Worm (Caenorhabditis elegans) whole organism, L3 larva: ENCODE data around the gene T26E4.18.

ENCODE experiments used
- ZK546.5 ChIP-seq: sonication (generic microtip); optimal IDR thresholded peaks from 2 replicates; lab custom pipeline; 2017; ENCODE audit warnings: missing biosample characterization, missing genetic modification characterization
- ceh-82 ChIP-seq: fragments of 150-350 bp; optimal IDR thresholded peaks from 2 replicates; lab custom pipeline; 2014; ENCODE audit warnings: missing biosample characterization, missing genetic modification characterization
- elt-3 ChIP-seq, 3 experiments: fragments of 150-350 bp in 1 of 3; sonication (generic microtip) in 2 of 3; optimal IDR thresholded peaks; 2 replicates in 2 of 3; 4 replicates in 1 of 3; lab custom pipeline; 2014 to 2017; ENCODE audit warnings: missing biosample characterization in 3 of 3, missing genetic modification characterization in 3 of 3
- snpc-4 ChIP-seq: fragments of 150-350 bp; optimal IDR thresholded peaks from 2 replicates; lab custom pipeline; 2014; ENCODE audit warnings: missing biosample characterization, missing genetic modification characterization
- unc-62 ChIP-seq: fragments of 150-350 bp; sonication (generic microtip); optimal IDR thresholded peaks from 4 replicates; lab custom pipeline; 2014; ENCODE audit warnings: missing biosample characterization, missing genetic modification reagents, missing genetic modification characterization

- no peak for TF ChIP-seq ZK546.5 (tag; lab: Kevin White, UChicago)
- no peak for TF ChIP-seq snpc-4 (tag; lab: Kevin White, UChicago)
- no peak for TF ChIP-seq unc-62 (GFP tag; lab: Kevin White, UChicago)
- no peak for TF ChIP-seq ceh-82 (tag; lab: Kevin White, UChicago)
- no peak for TF ChIP-seq elt-3 (tag; optimal IDR thresholded peaks at IDR 0.05; lab: Kevin White, UChicago)
Measured at ce11 chrV:15833622-15834021, 30.0 kb upstream of the T26E4.18 start, which contains the start of gene srbc-54.
